Fruit fly (Drosophila melanogaster): ENCODE measurements around the gene Ost48.

The Ost48 gene

DNA sequence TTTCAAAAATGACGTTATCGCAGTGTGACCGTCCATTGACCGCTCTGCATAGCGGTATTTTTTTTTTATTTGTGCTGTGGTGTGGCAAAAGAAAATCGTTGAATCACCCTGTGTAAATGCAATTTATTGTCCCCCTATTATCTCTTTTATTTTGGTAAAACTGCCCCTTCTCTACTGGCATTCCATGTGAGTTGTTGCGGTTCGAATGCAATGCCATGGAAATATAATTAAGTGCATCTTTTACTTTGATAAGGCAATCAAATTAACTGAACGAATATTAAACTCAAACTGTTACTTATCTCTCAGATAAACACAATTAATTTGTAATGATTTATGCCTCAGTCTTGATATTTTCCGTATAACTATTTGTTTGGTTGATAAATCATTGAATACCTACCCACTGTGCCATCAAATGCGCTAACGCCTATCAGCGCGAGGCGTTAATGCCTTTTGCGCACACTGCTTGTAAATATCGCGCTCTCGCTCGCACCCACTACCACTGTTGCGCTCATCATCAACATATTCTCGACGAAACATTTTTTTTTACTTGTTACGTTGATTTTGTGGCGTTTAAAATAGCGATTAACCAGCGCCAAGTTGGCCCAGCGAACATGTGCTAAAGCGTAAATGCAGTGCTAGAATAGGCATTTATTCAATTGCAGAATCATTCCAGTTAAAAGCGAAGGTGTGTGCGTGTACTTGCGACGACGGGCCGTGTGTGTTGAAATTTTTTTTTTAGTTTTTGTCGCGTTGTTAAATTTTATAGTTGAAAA is 49.1 kb downstream of the Ost48 start (continued):
- TF ChIP-seq run (tag; optimal IDR thresholded peaks at IDR 0.05) (no peak), Lpt (GFP tag; optimal IDR thresholded peaks at IDR 0.05) (no peak), CG6791 (GFP tag; IDR thresholded peaks at IDR 0.05; ENCODE audit: partially characterized antibody) (no peak), pb (GFP tag; optimal IDR thresholded peaks at IDR 0.05) (peak; percentile 50), rib (GFP tag; IDR thresholded peaks at IDR 0.05) (no peak), Ravus (GFP tag; IDR thresholded peaks at IDR 0.05) (no peak), Rfx (GFP tag; IDR thresholded peaks at IDR 0.05) (peak; percentile 42), CG9797 (GFP tag; optimal IDR thresholded peaks at IDR 0.05) (peak; percentile 69), Chrac-16 (GFP tag; optimal IDR thresholded peaks at IDR 0.05) (peak; percentile 53), Hr3 (GFP tag; optimal IDR thresholded peaks at IDR 0.05) (peak; percentile 51), Sox100B (GFP tag; optimal IDR thresholded peaks at IDR 0.05) (peak; percentile 38), YL-1 (GFP tag; optimal IDR thresholded peaks at IDR 0.05) (peak; percentile 32), CG18011 (GFP tag; optimal IDR thresholded peaks at IDR 0.05) (no peak), gro (GFP tag; optimal IDR thresholded peaks at IDR 0.05) (peak; percentile 56), CG3847 (GFP tag; IDR thresholded peaks at IDR 0.05) (peak; percentile 22), Abd-B (GFP tag; optimal IDR thresholded peaks at IDR 0.05) (peak; percentile 68), CG16863 (GFP tag; optimal IDR thresholded peaks at IDR 0.05) (peak; percentile 73), CG18764 (GFP tag; optimal IDR thresholded peaks at IDR 0.05) (no peak), Hand (GFP tag; optimal IDR thresholded peaks at IDR 0.05) (no peak), Hmr (GFP tag; optimal IDR thresholded peaks at IDR 0.05) (peak; percentile 39), CG10654 (GFP tag; optimal IDR thresholded peaks at IDR 0.05) (peak; percentile 19), CG18262 (tag; optimal IDR thresholded peaks at IDR 0.05) (peak; percentile 61), danr (GFP tag; IDR thresholded peaks at IDR 0.05) (peak; percentile 43; the same call in 1 of the 2 replicates), Asciz (GFP tag; optimal IDR thresholded peaks at IDR 0.05) (peak; percentile 43), chn (GFP tag; optimal IDR thresholded peaks at IDR 0.05) (peak; percentile 52), tx (GFP tag; optimal IDR thresholded peaks at IDR 0.05) (peak; percentile 53), Ada2b (GFP tag; IDR thresholded peaks at IDR 0.05) (0 out of 2 replicates have a peak, but pooled peaks have one; percentile 30), Sin3A (optimal IDR thresholded peaks at IDR 0.05) (peak; percentile 67), Elba2 (GFP tag; optimal IDR thresholded peaks at IDR 0.05) (peak; percentile 11), prd (optimal IDR thresholded peaks at IDR 0.05) (no peak), prd (GFP tag; IDR thresholded peaks at IDR 0.05) (peak; percentile 60; the same call in 1 of the 3 replicates), pzg (GFP tag; optimal IDR thresholded peaks at IDR 0.05) (peak; percentile 52), shn (GFP tag; optimal IDR thresholded peaks at IDR 0.05) (peak; percentile 72), dati (GFP tag; IDR thresholded peaks at IDR 0.05) (no peak), CG10462 (GFP tag; optimal IDR thresholded peaks at IDR 0.05) (no peak), NK7.1 (GFP tag; optimal IDR thresholded peaks at IDR 0.05) (no peak), Doc3 (GFP tag; IDR thresholded peaks at IDR 0.05; ENCODE audit: partially characterized antibody) (no peak), lmd (GFP tag; IDR thresholded peaks at IDR 0.05) (peak; percentile 44), vvl (GFP tag; IDR thresholded peaks at IDR 0.05) (peak; percentile 57), CG33557 (GFP tag; optimal IDR thresholded peaks at IDR 0.05) (peak; percentile 28), pum (GFP tag; optimal IDR thresholded peaks at IDR 0.05) (no peak), kay (GFP tag; optimal IDR thresholded peaks at IDR 0.05) (no peak), CG34224 (GFP tag; IDR thresholded peaks at IDR 0.05; ENCODE audit: partially characterized antibody) (no peak), Blimp-1 (GFP tag; optimal IDR thresholded peaks at IDR 0.05) (peak; percentile 28), CG5180 (GFP tag; optimal IDR thresholded peaks at IDR 0.05) (no peak), CG12942 (GFP tag; optimal IDR thresholded peaks at IDR 0.05) (peak; percentile 21), mld (GFP tag; IDR thresholded peaks at IDR 0.05; ENCODE audit: partially characterized antibody) (no peak), zfh2 (GFP tag; optimal IDR thresholded peaks at IDR 0.05) (peak; percentile 49), disco-r (GFP tag; optimal IDR thresholded peaks at IDR 0.05) (no peak), ems (GFP tag; optimal IDR thresholded peaks at IDR 0.05) (peak; percentile 41)
